Worm (Caenorhabditis elegans): ENCODE results near the gene best-12.

Gene best-12

ce11 chrV:16061993-16062392, 12.7 kb downstream of the best-12 start, which contains the start of gene fbxa-100:
TSS of gene fbxa-100 (minus strand) at chrV:16062093.
- no peak for TF ChIP-seq unc-62 (GFP tag; optimal IDR thresholded peaks at IDR 0.05)

- no peak for TF ChIP-seq unc-62 (GFP tag; optimal IDR thresholded peaks at IDR 0.05)
These were observed 13.5 kb downstream of the best-12 start, which contains the start of gene F14H3.14 for ce11 chrV:16062788-16063187. TSS of gene F14H3.14 (minus strand) at chrV:16062888.

DNA sequence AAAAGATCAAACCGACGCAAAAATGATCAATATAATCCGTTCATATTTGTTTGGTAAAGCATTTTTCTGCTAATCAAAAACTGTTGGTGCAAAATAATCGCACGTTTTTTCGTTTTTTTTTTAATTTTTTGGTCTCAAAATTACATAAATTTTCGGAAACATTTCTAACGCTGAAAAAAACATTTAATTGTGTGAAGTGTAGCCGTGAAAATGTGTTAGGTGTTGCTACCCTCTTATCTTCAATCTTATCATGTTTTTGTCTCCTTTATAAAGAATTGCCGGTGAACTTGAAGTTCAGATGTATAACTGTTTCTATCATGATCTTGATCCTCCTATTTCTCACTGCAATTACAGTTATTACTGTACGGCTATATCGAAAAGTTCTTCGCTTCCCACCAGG, 19.7 kb downstream of the best-12 start, which contains the start of gene cyp-35D1:
cyp-35D1 (plus strand) TSS at position 301 of the 400 bp plus-strand sequence.
- TF ChIP-seq unc-62 (GFP tag; optimal IDR thresholded peaks at IDR 0.05), result no peak

ce11 chrV:16071167-16071566, 21.9 kb downstream of the best-12 start, which contains the start of gene nhr-176:
TSS of gene nhr-176 (plus strand) at chrV:16071325.
- no peak for TF ChIP-seq unc-62 (GFP tag; optimal IDR thresholded peaks at IDR 0.05)

ce11 chrV:16073856-16074255, 24.6 kb downstream of the best-12 start, which contains the start of gene srj-10:
TSS of gene srj-10 (minus strand) at chrV:16073956.
- TF ChIP-seq unc-62 (GFP tag; optimal IDR thresholded peaks at IDR 0.05), result no peak

DNA sequence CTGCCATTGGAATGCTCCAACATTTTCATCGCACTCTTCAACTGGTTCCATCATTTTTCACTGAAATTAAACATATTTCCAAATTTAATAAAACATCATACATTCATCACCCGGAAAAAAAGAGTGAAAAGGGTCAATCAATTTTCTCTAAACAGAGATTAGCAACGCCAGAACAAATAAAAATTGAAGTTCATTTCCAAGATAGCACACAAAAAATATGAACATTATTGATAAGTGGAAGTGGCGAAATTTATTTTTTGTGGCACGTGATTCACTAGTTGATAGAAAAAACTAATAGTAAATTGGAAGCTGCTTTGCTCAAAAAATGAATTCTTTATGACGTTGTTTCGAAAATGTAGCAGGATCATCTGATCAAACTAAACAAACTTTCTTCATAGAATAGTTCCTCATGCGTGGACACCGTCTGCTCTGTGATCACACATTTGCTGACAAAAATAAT, 26.0 kb downstream of the best-12 start, which contains the start of the genes F14H3.12 and srj-29:
F14H3.12 (minus strand) TSS at position 74 of the 460 bp plus-strand sequence.
srj-29 (plus strand) TSS at position 410 of the 460 bp plus-strand sequence.
- no peak for TF ChIP-seq unc-62 (GFP tag; optimal IDR thresholded peaks at IDR 0.05)

DNA sequence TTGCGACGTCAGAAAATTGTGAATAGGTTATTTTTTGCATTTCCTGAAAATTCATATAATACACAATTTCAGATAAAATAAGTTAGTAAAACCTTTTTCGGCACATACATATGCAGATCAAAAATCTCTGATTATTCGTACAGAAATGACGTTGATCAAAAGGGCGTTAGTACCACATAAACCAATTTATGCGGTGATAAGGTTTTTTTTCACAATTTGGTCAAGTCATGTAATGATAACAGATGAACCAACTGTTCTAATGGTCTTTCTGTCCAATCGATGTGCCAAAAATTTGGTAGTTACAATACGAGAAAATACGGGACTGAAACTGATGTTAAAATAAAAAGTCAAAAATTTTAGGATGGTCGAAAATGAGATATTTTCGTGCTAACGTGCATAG, 30.8 kb downstream of the best-12 start:
- no peak for TF ChIP-seq unc-62 (GFP tag; optimal IDR thresholded peaks at IDR 0.05)

DNA sequence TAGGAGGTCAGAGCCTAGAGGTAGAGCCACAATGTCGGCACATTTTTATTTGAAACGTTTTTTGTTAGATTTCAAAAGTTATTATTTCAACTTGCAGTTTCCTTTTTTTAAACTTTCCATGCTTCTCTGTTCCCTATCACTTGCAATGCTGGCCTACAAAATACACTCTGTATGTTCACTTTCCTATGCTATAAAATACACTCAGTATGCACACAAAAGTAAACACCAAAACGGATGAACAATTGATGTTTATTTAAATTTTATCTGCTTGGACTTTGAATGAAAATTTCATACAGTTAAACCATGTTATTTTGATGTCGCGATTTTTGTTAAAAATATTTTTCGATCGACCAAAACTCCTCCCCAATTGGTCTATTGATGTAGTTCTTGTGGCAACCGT, 31.4 kb downstream of the best-12 start:
- no peak for TF ChIP-seq unc-62 (GFP tag; optimal IDR thresholded peaks at IDR 0.05)

DNA sequence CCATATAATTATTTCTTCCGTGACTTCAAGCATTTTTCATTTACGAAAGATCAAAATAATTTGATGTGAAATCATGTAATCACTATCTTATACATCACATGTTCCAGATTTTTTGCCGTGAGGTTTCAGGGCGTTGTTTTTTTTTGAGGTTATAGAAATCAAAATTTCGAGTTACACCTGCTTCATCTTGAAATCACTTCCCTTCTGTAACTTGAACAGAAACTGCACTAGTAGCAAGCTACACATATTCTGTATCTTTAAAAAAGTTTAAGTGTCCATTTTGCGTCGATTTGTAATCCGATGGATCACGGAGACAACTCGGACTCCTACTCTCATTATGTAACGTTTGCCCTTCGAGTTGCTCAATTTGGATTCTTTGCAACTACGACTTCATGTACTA, 41.4 kb downstream of the best-12 start, which contains the start of gene F22B8.3:
F22B8.3 (plus strand) TSS at position 301 of the 400 bp plus-strand sequence.
- no peak for TF ChIP-seq unc-62 (GFP tag; optimal IDR thresholded peaks at IDR 0.05)

- TF ChIP-seq unc-62 (GFP tag; optimal IDR thresholded peaks at IDR 0.05), result no peak
These were observed 45.0 kb downstream of the best-12 start, which contains the start of gene F22B8.7 for ce11 chrV:16094284-16094683. TSS of gene F22B8.7 (plus strand) at chrV:16094584.

ce11 chrV:16094862-16095261, 45.6 kb downstream of the best-12 start:
- no peak for TF ChIP-seq unc-62 (GFP tag; optimal IDR thresholded peaks at IDR 0.05)

DNA sequence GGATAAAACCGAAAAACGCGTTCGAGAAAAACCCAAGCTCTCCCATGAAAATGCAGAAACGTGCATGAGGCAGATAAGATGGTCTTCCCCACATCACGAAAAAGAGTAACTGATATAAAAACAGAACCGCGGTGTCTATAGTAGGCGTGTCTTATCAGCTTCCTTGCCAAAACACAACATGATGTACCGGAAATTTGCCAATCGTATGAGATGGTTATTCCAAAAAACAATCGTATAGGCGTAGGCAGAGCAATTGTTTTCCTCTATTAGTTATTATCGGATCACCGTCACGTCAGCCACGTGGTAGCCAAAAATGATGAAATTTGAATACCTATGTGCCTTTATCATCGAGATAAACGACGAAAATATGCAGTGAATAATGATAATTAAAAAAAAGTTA, 50.2 kb downstream of the best-12 start, which contains the start of gene str-7:
str-7 (minus strand) TSS at position 101 of the 400 bp plus-strand sequence.
- no peak for TF ChIP-seq unc-62 (GFP tag; optimal IDR thresholded peaks at IDR 0.05)

ce11 chrV:16100103-16100730, 50.9 kb downstream of the best-12 start, which contains the start of gene cth-1:
TSS of gene cth-1 (plus strand) at chrV:16100680.
- TF ChIP-seq unc-62 (GFP tag; optimal IDR thresholded peaks at IDR 0.05), result no peak

Measured in whole organism, dauer.